Worm (Caenorhabditis elegans): ENCODE measurements around the gene ZK1098.6.

- TF ChIP-seq fkh-6 (tag; optimal IDR thresholded peaks at IDR 0.05) (no peak), pha-2 (tag; optimal IDR thresholded peaks at IDR 0.05) (no peak), unc-3 (GFP tag; conservative IDR thresholded peaks at IDR 0.05) (no peak), unc-3 (tag; optimal IDR thresholded peaks at IDR 0.05) (no peak), ets-4 (tag; optimal IDR thresholded peaks at IDR 0.05) (no peak), fkh-10 (GFP tag; optimal IDR thresholded peaks at IDR 0.05) (no peak), C38D4.7 (GFP tag; optimal IDR thresholded peaks at IDR 0.05) (no peak), rnt-1 (tag; optimal IDR thresholded peaks at IDR 0.05) (no peak), dmd-4 (tag; optimal IDR thresholded peaks at IDR 0.05; ENCODE audit: borderline replicate concordance) (no peak), ceh-19 (GFP tag; optimal IDR thresholded peaks at IDR 0.05) (no peak)
These were observed 17.9 kb downstream of the ZK1098.6 start, which contains the start of gene ZK1098.12 for ce11 chrIII:9544820-9545219.

Data from whole organism, late embryonic.